Fruit fly (Drosophila melanogaster) Kc167 (cell line): Measurements from ENCODE around the gene Upf1.

Source experiments
- Myc ChIP-seq: fragments of >200 bp; optimal IDR thresholded peaks from 2 replicates; lab custom pipeline; 2017; ENCODE audit warnings: missing external identifiers
- Sin3A ChIP-seq: fragments of >200 bp; optimal IDR thresholded peaks from 2 replicates; lab custom pipeline; 2018; ENCODE audit warnings: missing external identifiers
- h ChIP-seq: fragments of >200 bp; optimal IDR thresholded peaks from 3 replicates; lab custom pipeline; 2018; ENCODE audit warnings: missing external identifiers
- insv ChIP-seq: fragments of >200 bp; optimal IDR thresholded peaks from 3 replicates; lab custom pipeline; 2018; ENCODE audit warnings: missing external identifiers
- psq ChIP-seq: fragments of >200 bp; optimal IDR thresholded peaks from 2 replicates; lab custom pipeline; 2017; ENCODE audit warnings: missing external identifiers
- ttk ChIP-seq: sonication (Bioruptor generic); optimal IDR thresholded peaks from 2 replicates; lab custom pipeline; 2017; ENCODE audit warnings: missing external identifiers

- TF ChIP-seq h, result no peak
- TF ChIP-seq insv (lab: Kevin White, UChicago), result no peak
- no peak for TF ChIP-seq psq (lab: Kevin White, UChicago)
- TF ChIP-seq ttk (lab: Kevin White, UChicago), result no peak
- TF ChIP-seq Myc (lab: Kevin White, UChicago), result no peak
- TF ChIP-seq Sin3A (lab: Kevin White, UChicago), result no peak
These were observed 22.7 kb downstream of the Upf1 start for dm6 chrX:11882447-11882846.
